Worm (Caenorhabditis elegans) whole organism, midembryonic: ENCODE results near the gene fbxa-66.

ENCODE experiments used
- T22C8.4 ChIP-seq: fragments of 200-800 bp; sonication (Bioruptor generic); IDR thresholded peaks from 2 replicates; pipeline ENCODE4 v1.3.6; 2022; ENCODE audit warnings: missing genetic modification characterization, missing compliant biosample characterization
- cog-1 ChIP-seq: sonication (generic microtip); optimal IDR thresholded peaks from 2 replicates; lab custom pipeline; 2016; ENCODE audit warnings: missing genetic modification characterization, missing compliant biosample characterization
- flt-1 ChIP-seq: fragments of 200-800 bp; sonication (Bioruptor generic); IDR thresholded peaks from 2 replicates; pipeline ENCODE4 v1.3.6; 2022; ENCODE audit warnings: missing genetic modification characterization, missing compliant biosample characterization
- klf-2 ChIP-seq: fragments of 200-800 bp; sonication (Bioruptor generic); conservative IDR thresholded peaks from 2 replicates; pipeline ENCODE4 v1.3.6; 2022; ENCODE audit warnings: missing genetic modification reagents, missing genetic modification characterization, missing compliant biosample characterization
- med-1 ChIP-seq: sonication (generic microtip); optimal IDR thresholded peaks from 2 replicates; lab custom pipeline; 2017; ENCODE audit warnings: missing genetic modification characterization, mild to moderate bottlenecking, missing compliant biosample characterization, antibody characterized with exemption, missing genetic modification reagents; ENCODE audit not compliant: insufficient read depth
- ref-1 ChIP-seq: fragments of 200-800 bp; sonication (Bioruptor generic); conservative IDR thresholded peaks from 2 replicates; pipeline ENCODE4 v1.3.6; 2022; ENCODE audit warnings: missing genetic modification reagents, missing genetic modification characterization, missing compliant biosample characterization
- tab-1 ChIP-seq: fragments of 200-800 bp; sonication (Bioruptor generic); IDR thresholded peaks from 2 replicates; pipeline ENCODE4 v1.3.6; 2022; ENCODE audit warnings: missing genetic modification characterization, missing compliant biosample characterization
- ztf-23 ChIP-seq: fragments of 200-800 bp; sonication (Bioruptor generic); IDR thresholded peaks from 2 replicates; pipeline ENCODE4 v1.3.6; 2022; ENCODE audit warnings: missing genetic modification reagents, missing genetic modification characterization, missing compliant biosample characterization
- ztf-29 ChIP-seq: fragments of 200-800 bp; sonication (Bioruptor generic); IDR thresholded peaks from 2 replicates; pipeline ENCODE4 v1.3.6; 2022; ENCODE audit warnings: missing genetic modification reagents, missing genetic modification characterization, missing compliant biosample characterization

Gene fbxa-66

ce11 chrIII:2281975-2282957 is 31.6 kb downstream of the fbxa-66 start, which contains the start of gene Y54F10BM.3:
Gene Y54F10BM.3 (plus strand): TSS chrIII:2282025.
- TF ChIP-seq tab-1 (GFP tag; lab: Robert Waterston, UW) (no peak), T22C8.4 (GFP tag; lab: Robert Waterston, UW) (peak; percentile 98)

- TF ChIP-seq tab-1 (GFP tag; lab: Robert Waterston, UW) (no peak), klf-2 (GFP tag; lab: Robert Waterston, UW) (no peak), flt-1 (GFP tag; lab: Robert Waterston, UW) (no peak), ref-1 (GFP tag; lab: Robert Waterston, UW) (no peak), ztf-23 (GFP tag; lab: Robert Waterston, UW) (no peak), cog-1 (tag; lab: Kevin White, UChicago) (no peak), T22C8.4 (GFP tag; lab: Robert Waterston, UW) (no peak), ztf-29 (GFP tag; lab: Robert Waterston, UW) (no peak), med-1 (GFP tag; lab: Kevin White, UChicago) (no peak)
These were observed 33.3 kb downstream of the fbxa-66 start, which contains the start of gene Y54F10BM.22 for ce11 chrIII:2280569-2280968. Gene Y54F10BM.22 (plus strand): TSS chrIII:2280899.

- TF ChIP-seq cog-1 (tag; lab: Kevin White, UChicago) (no peak), ztf-29 (GFP tag; lab: Robert Waterston, UW) (no peak), T22C8.4 (GFP tag; lab: Robert Waterston, UW) (no peak), med-1 (GFP tag; lab: Kevin White, UChicago) (no peak), klf-2 (GFP tag; lab: Robert Waterston, UW) (no peak), flt-1 (GFP tag; lab: Robert Waterston, UW) (no peak), ztf-23 (GFP tag; lab: Robert Waterston, UW) (no peak), tab-1 (GFP tag; lab: Robert Waterston, UW) (no peak), ref-1 (GFP tag; lab: Robert Waterston, UW) (no peak)
These were observed 34.4 kb downstream of the fbxa-66 start, which contains the start of gene Y54F10BM.23 for ce11 chrIII:2279457-2279856. Gene Y54F10BM.23 (minus strand): TSS chrIII:2279557.

- TF ChIP-seq cog-1 (tag; lab: Kevin White, UChicago) (no peak), med-1 (GFP tag; lab: Kevin White, UChicago) (no peak), flt-1 (GFP tag; lab: Robert Waterston, UW) (no peak), klf-2 (GFP tag; lab: Robert Waterston, UW) (no peak), ref-1 (GFP tag; lab: Robert Waterston, UW) (no peak), ztf-23 (GFP tag; lab: Robert Waterston, UW) (no peak), ztf-29 (GFP tag; lab: Robert Waterston, UW) (no peak), T22C8.4 (GFP tag; lab: Robert Waterston, UW) (no peak), tab-1 (GFP tag; lab: Robert Waterston, UW) (no peak)
These were observed 37.0 kb downstream of the fbxa-66 start, which contains the start of gene Y54F10BM.21 for ce11 chrIII:2276842-2277241. Gene Y54F10BM.21 (plus strand): TSS chrIII:2277142.

ce11 chrIII:2272732-2273131 is 41.1 kb downstream of the fbxa-66 start, which contains the start of gene fbxa-39:
Gene fbxa-39 (plus strand): TSS chrIII:2273032.
- no peak for TF ChIP-seq ztf-29 (GFP tag; lab: Robert Waterston, UW)
- TF ChIP-seq ztf-23 (GFP tag; lab: Robert Waterston, UW): no peak

- TF ChIP-seq klf-2 (GFP tag; lab: Robert Waterston, UW) (no peak), cog-1 (tag; lab: Kevin White, UChicago) (no peak), ztf-23 (GFP tag; lab: Robert Waterston, UW) (no peak), ref-1 (GFP tag; lab: Robert Waterston, UW) (no peak), med-1 (GFP tag; lab: Kevin White, UChicago) (no peak), ztf-29 (GFP tag; lab: Robert Waterston, UW) (no peak), flt-1 (GFP tag; lab: Robert Waterston, UW) (no peak), T22C8.4 (GFP tag; lab: Robert Waterston, UW) (no peak), tab-1 (GFP tag; lab: Robert Waterston, UW) (no peak)
These were observed 41.8 kb downstream of the fbxa-66 start, which contains the start of gene fbxa-48 for ce11 chrIII:2272075-2272474. Gene fbxa-48 (minus strand): TSS chrIII:2272175.

- TF ChIP-seq ref-1 (GFP tag; lab: Robert Waterston, UW): no peak
- TF ChIP-seq med-1 (GFP tag; lab: Kevin White, UChicago): no peak
- no peak for TF ChIP-seq tab-1 (GFP tag; lab: Robert Waterston, UW)
These were observed 47.7 kb downstream of the fbxa-66 start, which contains the start of gene fbxa-9 for ce11 chrIII:2265986-2266701. Gene fbxa-9 (plus strand): TSS chrIII:2266651.

- TF ChIP-seq ztf-23 (GFP tag; lab: Robert Waterston, UW) (no peak), T22C8.4 (GFP tag; lab: Robert Waterston, UW) (no peak), klf-2 (GFP tag; lab: Robert Waterston, UW) (no peak), ztf-29 (GFP tag; lab: Robert Waterston, UW) (no peak), flt-1 (GFP tag; lab: Robert Waterston, UW) (no peak), tab-1 (GFP tag; lab: Robert Waterston, UW) (no peak), cog-1 (tag; lab: Kevin White, UChicago) (no peak), ref-1 (GFP tag; lab: Robert Waterston, UW) (no peak), med-1 (GFP tag; lab: Kevin White, UChicago) (no peak)
These were observed 50.9 kb downstream of the fbxa-66 start, which contains the start of gene Y54F10BM.6 for ce11 chrIII:2262942-2263341. Gene Y54F10BM.6 (plus strand): TSS chrIII:2263242.
